Worm (Caenorhabditis elegans): ENCODE measurements around the gene crp-1.

DNA sequence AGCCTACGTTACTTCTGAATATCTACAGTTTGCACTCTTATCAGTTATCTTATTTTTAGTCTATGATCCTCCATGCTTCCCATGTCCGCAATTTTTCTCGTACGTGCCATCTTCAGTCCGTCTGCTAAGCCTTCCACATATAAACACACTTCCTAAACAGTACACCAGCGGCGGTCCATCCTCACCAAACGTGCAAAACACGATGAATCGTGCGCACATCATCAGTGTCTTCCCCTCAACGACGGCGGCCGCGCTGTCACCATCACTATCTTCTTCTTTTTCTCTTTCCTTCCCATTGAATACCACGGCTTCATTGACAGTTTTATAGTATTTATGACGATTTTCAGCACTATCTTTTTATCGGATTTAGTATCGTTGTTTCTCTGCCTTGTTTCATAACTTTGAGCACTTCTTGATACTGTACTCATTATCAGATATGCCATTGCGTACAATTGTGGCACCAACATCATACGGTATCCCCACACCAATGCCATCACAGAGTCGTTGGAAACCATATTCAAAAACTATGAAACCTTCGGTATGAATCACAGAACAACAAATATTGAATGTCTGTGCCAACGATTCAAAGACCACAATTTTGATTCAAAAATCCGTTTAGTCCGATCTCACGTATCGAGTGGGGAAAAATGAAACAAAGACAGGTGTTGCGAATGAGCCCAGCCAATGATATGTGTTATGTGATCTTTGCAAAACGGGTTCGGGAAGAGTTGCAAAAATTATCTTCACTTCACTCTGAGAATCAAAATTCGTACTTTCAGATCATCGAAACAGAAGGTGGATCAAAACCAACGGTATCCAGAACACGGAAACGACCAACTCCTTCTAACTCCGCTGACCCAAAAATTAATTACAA is 5.2 kb upstream of the crp-1 start:
- no peak for TF ChIP-seq elt-4 (tag; optimal IDR thresholded peaks at IDR 0.05)
- no peak for TF ChIP-seq dmd-4 (tag; optimal IDR thresholded peaks at IDR 0.05; ENCODE audit: borderline replicate concordance)
- no peak for TF ChIP-seq dve-1 (tag; optimal IDR thresholded peaks at IDR 0.05)
- no peak for TF ChIP-seq ttx-3 (tag; optimal IDR thresholded peaks at IDR 0.05)
- no peak for TF ChIP-seq T23F11.4 (GFP tag; optimal IDR thresholded peaks at IDR 0.05)
- TF ChIP-seq tbx-2 (tag; optimal IDR thresholded peaks at IDR 0.05), result no peak
- no peak for TF ChIP-seq hlh-15 (tag; optimal IDR thresholded peaks at IDR 0.05)
- TF ChIP-seq pqm-1 (tag; optimal IDR thresholded peaks at IDR 0.05), result no peak
- TF ChIP-seq lin-11 (tag; optimal IDR thresholded peaks at IDR 0.05), result no peak
- TF ChIP-seq ama-1 (optimal IDR thresholded peaks at IDR 0.05), result no peak

All from whole organism, late embryonic.